Worm (Caenorhabditis elegans) whole organism, L2 larva: ENCODE results near the gene W02D7.5.

Experiments
- C34F6.9 ChIP-seq: fragments of 150-350 bp; optimal IDR thresholded peaks from 2 replicates; lab custom pipeline; 2014; ENCODE audit warnings: missing biosample characterization, missing genetic modification characterization
- F13H6.1 ChIP-seq: sonication (generic microtip); optimal IDR thresholded peaks from 2 replicates; lab custom pipeline; 2016; ENCODE audit warnings: missing genetic modification characterization, missing compliant biosample characterization
- R02D3.7 ChIP-seq: fragments of 150-350 bp; optimal IDR thresholded peaks from 2 replicates; lab custom pipeline; 2014; ENCODE audit warnings: missing biosample characterization, missing genetic modification characterization
- Y55F3AM.14 ChIP-seq: fragments of 200-800 bp; sonication (Bioruptor generic); optimal IDR thresholded peaks from 2 replicates; lab custom pipeline; 2018; ENCODE audit warnings: mild to moderate bottlenecking, missing genetic modification characterization, missing compliant biosample characterization
- ZK546.5 ChIP-seq: sonication (generic microtip); optimal IDR thresholded peaks from 2 replicates; lab custom pipeline; 2017; ENCODE audit warnings: missing biosample characterization, missing genetic modification characterization
- alr-1 ChIP-seq: fragments of 150-350 bp; optimal IDR thresholded peaks from 2 replicates; lab custom pipeline; 2014; ENCODE audit warnings: missing biosample characterization, missing genetic modification characterization
- aly-2 ChIP-seq: fragments of 150-350 bp; optimal IDR thresholded peaks from 2 replicates; lab custom pipeline; 2014; ENCODE audit warnings: missing biosample characterization, missing genetic modification characterization
- ama-1 ChIP-seq: fragments of 150-350 bp; optimal IDR thresholded peaks from 2 replicates; lab custom pipeline; 2018; ENCODE audit warnings: inconsistent platforms
- blmp-1 ChIP-seq: sonication (generic microtip); optimal IDR thresholded peaks from 2 replicates; lab custom pipeline; 2017; ENCODE audit warnings: missing genetic modification characterization, mild to moderate bottlenecking, missing compliant biosample characterization, antibody characterized with exemption, moderate library complexity; ENCODE audit not compliant: insufficient read depth
- ceh-16 ChIP-seq: fragments of 150-350 bp; optimal IDR thresholded peaks from 2 replicates; lab custom pipeline; 2014; ENCODE audit warnings: missing biosample characterization, missing genetic modification characterization
- ceh-82 ChIP-seq: fragments of 150-350 bp; optimal IDR thresholded peaks from 2 replicates; lab custom pipeline; 2014; ENCODE audit warnings: missing biosample characterization, missing genetic modification characterization
- crh-2 ChIP-seq: sonication (generic microtip); optimal IDR thresholded peaks from 2 replicates; lab custom pipeline; 2017; ENCODE audit warnings: missing biosample characterization, missing genetic modification characterization
- dmd-4 ChIP-seq: sonication (generic microtip); optimal IDR thresholded peaks from 2 replicates; lab custom pipeline; 2017; ENCODE audit warnings: missing biosample characterization, missing genetic modification characterization
- egl-27 ChIP-seq: sonication (generic microtip); optimal IDR thresholded peaks from 3 replicates; lab custom pipeline; 2017; ENCODE audit warnings: missing biosample characterization, missing genetic modification reagents, missing genetic modification characterization
- elt-1 ChIP-seq: fragments of 150-350 bp; optimal IDR thresholded peaks from 2 replicates; lab custom pipeline; 2014; ENCODE audit warnings: missing biosample characterization, missing genetic modification characterization
- elt-3 ChIP-seq: sonication (generic microtip); optimal IDR thresholded peaks from 2 replicates; lab custom pipeline; 2017; ENCODE audit warnings: missing biosample characterization, missing genetic modification characterization
- fos-1 ChIP-seq: fragments of 150-350 bp; optimal IDR thresholded peaks from 2 replicates; lab custom pipeline; 2014; ENCODE audit warnings: missing biosample characterization, missing genetic modification characterization
- gmeb-1 ChIP-seq: fragments of 150-350 bp; optimal IDR thresholded peaks from 2 replicates; lab custom pipeline; 2014; ENCODE audit warnings: missing biosample characterization, missing genetic modification characterization
- lin-11 ChIP-seq: fragments of 150-350 bp; sonication (generic microtip); optimal IDR thresholded peaks from 2 replicates; lab custom pipeline; 2014; ENCODE audit warnings: missing biosample characterization, missing genetic modification characterization, inconsistent platforms, mixed read lengths
- lin-13 ChIP-seq: fragments of 150-350 bp; optimal IDR thresholded peaks from 2 replicates; lab custom pipeline; 2014; ENCODE audit warnings: missing biosample characterization, missing genetic modification reagents, missing genetic modification characterization
- lin-39 ChIP-seq: fragments of 150-350 bp; optimal IDR thresholded peaks from 2 replicates; lab custom pipeline; 2014; ENCODE audit warnings: missing biosample characterization, missing genetic modification reagents, missing genetic modification characterization
- lsy-2 ChIP-seq, 2 experiments: fragments of 150-350 bp in 1 of 2; sonication (generic microtip) in 1 of 2; optimal IDR thresholded peaks; 2 replicates each; lab custom pipeline; 2014 to 2017; ENCODE audit warnings: missing biosample characterization in 2 of 2, missing genetic modification characterization in 2 of 2
- mab-5 ChIP-seq: fragments of 150-350 bp; optimal IDR thresholded peaks from 2 replicates; lab custom pipeline; 2014; ENCODE audit warnings: missing biosample characterization, missing genetic modification characterization
- mbf-1 ChIP-seq: sonication (generic microtip); optimal IDR thresholded peaks from 2 replicates; lab custom pipeline; 2017; ENCODE audit warnings: missing biosample characterization, missing genetic modification characterization
- mdl-1 ChIP-seq, 2 experiments: fragments of 150-350 bp in 1 of 2; sonication (generic microtip) in 1 of 2; optimal IDR thresholded peaks; 2 replicates each; lab custom pipeline; 2017; ENCODE audit warnings: missing biosample characterization in 2 of 2, missing genetic modification characterization in 2 of 2
- nhr-10 ChIP-seq: sonication (generic microtip); optimal IDR thresholded peaks from 2 replicates; lab custom pipeline; 2017; ENCODE audit warnings: missing biosample characterization, missing genetic modification characterization
- nhr-11 ChIP-seq: fragments of 150-350 bp; optimal IDR thresholded peaks from 2 replicates; lab custom pipeline; 2014; ENCODE audit warnings: missing biosample characterization, missing genetic modification characterization
- nhr-12 ChIP-seq: fragments of 150-350 bp; optimal IDR thresholded peaks from 2 replicates; lab custom pipeline; 2014; ENCODE audit warnings: missing biosample characterization, missing genetic modification characterization
- nhr-129 ChIP-seq: fragments of 150-350 bp; optimal IDR thresholded peaks from 2 replicates; lab custom pipeline; 2014; ENCODE audit warnings: missing biosample characterization, missing genetic modification characterization
- nhr-21 ChIP-seq: fragments of 150-350 bp; optimal IDR thresholded peaks from 2 replicates; lab custom pipeline; 2014; ENCODE audit warnings: missing biosample characterization, missing genetic modification characterization
- nhr-23 ChIP-seq: fragments of 150-350 bp; optimal IDR thresholded peaks from 2 replicates; lab custom pipeline; 2014; ENCODE audit warnings: missing biosample characterization, missing genetic modification reagents, missing genetic modification characterization
- nhr-237 ChIP-seq: fragments of 150-350 bp; optimal IDR thresholded peaks from 2 replicates; lab custom pipeline; 2014; ENCODE audit warnings: missing biosample characterization, missing genetic modification characterization
- nhr-25 ChIP-seq: fragments of 150-350 bp; sonication (generic microtip); optimal IDR thresholded peaks from 3 replicates; lab custom pipeline; 2014; ENCODE audit warnings: missing biosample characterization, missing genetic modification characterization
- nhr-6 ChIP-seq: fragments of 150-350 bp; optimal IDR thresholded peaks from 2 replicates; lab custom pipeline; 2014; ENCODE audit warnings: missing biosample characterization, missing genetic modification characterization
- nhr-77 ChIP-seq: fragments of 150-350 bp; optimal IDR thresholded peaks from 2 replicates; lab custom pipeline; 2014; ENCODE audit warnings: missing biosample characterization, missing genetic modification characterization
- peb-1 ChIP-seq: fragments of 150-350 bp; optimal IDR thresholded peaks from 2 replicates; lab custom pipeline; 2014; ENCODE audit warnings: missing biosample characterization, missing genetic modification characterization
- sem-4 ChIP-seq: fragments of 150-350 bp; optimal IDR thresholded peaks from 2 replicates; lab custom pipeline; 2014; ENCODE audit warnings: missing biosample characterization, missing genetic modification reagents, missing genetic modification characterization
- skn-1 ChIP-seq: sonication (generic microtip); optimal IDR thresholded peaks from 2 replicates; lab custom pipeline; 2017; ENCODE audit warnings: missing biosample characterization, missing genetic modification characterization
- sma-3 ChIP-seq: sonication (generic microtip); optimal IDR thresholded peaks from 2 replicates; lab custom pipeline; 2016; ENCODE audit warnings: missing genetic modification reagents, missing genetic modification characterization, missing compliant biosample characterization
- sma-9 ChIP-seq, 2 experiments: fragments of 150-350 bp in 1 of 2; sonication (generic microtip) in 1 of 2; optimal IDR thresholded peaks; 2 replicates each; lab custom pipeline; 2014 to 2016; ENCODE audit warnings: missing genetic modification characterization in 2 of 2, mild to moderate bottlenecking in 1 of 2, missing biosample characterization in 1 of 2, missing compliant biosample characterization in 1 of 2, missing genetic modification reagents in 1 of 2, moderate library complexity in 1 of 2
- snpc-4 ChIP-seq: fragments of 150-350 bp; optimal IDR thresholded peaks from 2 replicates; lab custom pipeline; 2014; ENCODE audit warnings: missing biosample characterization, missing genetic modification characterization
- unc-39 ChIP-seq: fragments of 150-350 bp; optimal IDR thresholded peaks from 2 replicates; lab custom pipeline; 2014; ENCODE audit warnings: missing biosample characterization, missing genetic modification characterization
- unc-55 ChIP-seq: fragments of 150-350 bp; sonication (generic microtip); optimal IDR thresholded peaks from 3 replicates; lab custom pipeline; 2014; ENCODE audit warnings: missing biosample characterization, missing genetic modification reagents, missing genetic modification characterization
- unc-62 ChIP-seq: fragments of 150-350 bp; optimal IDR thresholded peaks from 2 replicates; lab custom pipeline; 2014; ENCODE audit warnings: missing biosample characterization, missing genetic modification reagents, missing genetic modification characterization
- zag-1 ChIP-seq: fragments of 150-350 bp; optimal IDR thresholded peaks from 2 replicates; lab custom pipeline; 2014; ENCODE audit warnings: missing biosample characterization, missing genetic modification characterization
- ztf-1 ChIP-seq: fragments of 200-800 bp; sonication (Bioruptor generic); conservative IDR thresholded peaks from 2 replicates; pipeline ENCODE4 v1.3.6; 2022; ENCODE audit warnings: missing genetic modification characterization, missing compliant biosample characterization
- ztf-11 ChIP-seq: sonication (generic microtip); optimal IDR thresholded peaks from 2 replicates; lab custom pipeline; 2017; ENCODE audit warnings: missing biosample characterization, missing genetic modification characterization
- ztf-4 ChIP-seq: fragments of 150-350 bp; optimal IDR thresholded peaks from 2 replicates; lab custom pipeline; 2014; ENCODE audit warnings: missing biosample characterization, missing genetic modification characterization

W02D7.5 gene

ce11 chrV:8302522-8302921 is 3.5 kb upstream of the W02D7.5 start, which contains the start of gene sel-9 (continued):
- TF ChIP-seq snpc-4 = peak; percentile 3
- TF ChIP-seq mdl-1 (tag; optimal IDR thresholded peaks at IDR 0.05; lab: Kevin White, UChicago) = no peak
- TF ChIP-seq R02D3.7 (tag; lab: Kevin White, UChicago) = no peak
- no peak for TF ChIP-seq peb-1 (tag; lab: Kevin White, UChicago)
- TF ChIP-seq zag-1 = no peak
- TF ChIP-seq ceh-82 (tag; lab: Kevin White, UChicago) = no peak
- peak; percentile 6 for TF ChIP-seq blmp-1 (tag; lab: Kevin White, UChicago)
- TF ChIP-seq nhr-129 (tag; lab: Kevin White, UChicago) = peak; percentile 45
- no peak for TF ChIP-seq nhr-77 (tag; lab: Kevin White, UChicago)
- no peak for TF ChIP-seq ztf-1
- TF ChIP-seq C34F6.9 (tag; lab: Kevin White, UChicago) = peak; percentile 57
- peak; percentile 50 for TF ChIP-seq sma-9 (GFP tag; optimal IDR thresholded peaks at IDR 0.05; lab: Kevin White, UChicago)
- no peak for TF ChIP-seq sma-9 (tag; optimal IDR thresholded peaks at IDR 0.05; lab: Kevin White, UChicago)
- TF ChIP-seq dmd-4 (tag; lab: Kevin White, UChicago) = no peak
- TF ChIP-seq unc-62 (GFP tag; lab: Kevin White, UChicago) = no peak
- no peak for TF ChIP-seq elt-3 (tag; lab: Kevin White, UChicago)
- no peak for TF ChIP-seq alr-1 (tag; lab: Kevin White, UChicago)
- peak; percentile 24 for TF ChIP-seq sma-3 (GFP tag; lab: Kevin White, UChicago)
- TF ChIP-seq ztf-11 (tag; lab: Kevin White, UChicago) = no peak
- TF ChIP-seq gmeb-1 = peak; percentile 90

ce11 chrV:8300935-8301535 is 2.0 kb upstream of the W02D7.5 start, which contains the start of gene W02D7.6:
TSS of gene W02D7.6 (minus strand) at chrV:8301507.
- peak; percentile 13 for TF ChIP-seq sem-4 (tag; lab: Kevin White, UChicago)
- peak; percentile 62 for TF ChIP-seq crh-2 (tag; lab: Kevin White, UChicago)
- TF ChIP-seq nhr-77 (tag; lab: Kevin White, UChicago) = no peak
- TF ChIP-seq gmeb-1 = no peak
- TF ChIP-seq ztf-4 (tag; lab: Kevin White, UChicago) = no peak
- TF ChIP-seq nhr-129 (tag; lab: Kevin White, UChicago) = peak; percentile 48
- TF ChIP-seq snpc-4 = no peak
- TF ChIP-seq peb-1 (tag; lab: Kevin White, UChicago) = no peak
- TF ChIP-seq F13H6.1 = no peak
- no peak for TF ChIP-seq ama-1
- peak; percentile 46 for TF ChIP-seq C34F6.9 (tag; lab: Kevin White, UChicago)
- no peak for TF ChIP-seq ceh-82 (tag; lab: Kevin White, UChicago)
- TF ChIP-seq nhr-23 (tag; lab: Kevin White, UChicago) = no peak
- no peak for TF ChIP-seq nhr-25 (tag; lab: Kevin White, UChicago)
- TF ChIP-seq unc-62 (GFP tag; lab: Kevin White, UChicago) = no peak
- no peak for TF ChIP-seq aly-2
- TF ChIP-seq lin-13 (GFP tag; lab: Kevin White, UChicago) = no peak
- no peak for TF ChIP-seq alr-1 (tag; lab: Kevin White, UChicago)
- no peak for TF ChIP-seq ztf-11 (tag; lab: Kevin White, UChicago)
- TF ChIP-seq dmd-4 (tag; lab: Kevin White, UChicago) = no peak
- TF ChIP-seq unc-55 = no peak
- no peak for TF ChIP-seq ztf-1
- TF ChIP-seq egl-27 (tag; lab: Kevin White, UChicago) = no peak
- TF ChIP-seq nhr-12 (tag; lab: Kevin White, UChicago) = no peak
- TF ChIP-seq nhr-11 = no peak
- TF ChIP-seq sma-9 (GFP tag; optimal IDR thresholded peaks at IDR 0.05; lab: Kevin White, UChicago) = peak; percentile 23
- TF ChIP-seq sma-9 (tag; optimal IDR thresholded peaks at IDR 0.05; lab: Kevin White, UChicago) = no peak
- TF ChIP-seq zag-1 = no peak
- no peak for TF ChIP-seq ZK546.5 (tag; lab: Kevin White, UChicago)
- no peak for TF ChIP-seq elt-3 (tag; lab: Kevin White, UChicago)
- TF ChIP-seq fos-1 (tag; lab: Kevin White, UChicago) = no peak
- no peak for TF ChIP-seq nhr-237 (tag; lab: Kevin White, UChicago)
- no peak for TF ChIP-seq unc-39
- TF ChIP-seq nhr-10 (tag; lab: Kevin White, UChicago) = no peak
- no peak for TF ChIP-seq lin-11 (tag; lab: Kevin White, UChicago)
- no peak for TF ChIP-seq mdl-1 (tag; optimal IDR thresholded peaks at IDR 0.05; lab: Kevin White, UChicago)
- TF ChIP-seq sma-3 (GFP tag; lab: Kevin White, UChicago) = no peak
- TF ChIP-seq nhr-6 (tag; lab: Kevin White, UChicago) = no peak
- no peak for TF ChIP-seq R02D3.7 (tag; lab: Kevin White, UChicago)
- no peak for TF ChIP-seq nhr-21 (tag; lab: Kevin White, UChicago)
- TF ChIP-seq Y55F3AM.14 (GFP tag; lab: Kevin White, UChicago) = no peak
- TF ChIP-seq skn-1 (tag; lab: Kevin White, UChicago) = no peak
- TF ChIP-seq ceh-16 (tag; lab: Kevin White, UChicago) = no peak
- TF ChIP-seq elt-1 = no peak
- no peak for TF ChIP-seq mab-5
- no peak for TF ChIP-seq mbf-1 (tag; lab: Kevin White, UChicago)
- peak in 1 of 2 experiments; percentile 19 for TF ChIP-seq lsy-2 (tag; optimal IDR thresholded peaks at IDR 0.05; lab: Kevin White, UChicago)
- TF ChIP-seq blmp-1 (tag; lab: Kevin White, UChicago) = no peak
- TF ChIP-seq lin-39 (tag; lab: Kevin White, UChicago) = no peak
